Worm (Caenorhabditis elegans): ENCODE data around the gene T26H5.10.

T26H5.10 gene

ce11 chrV:15465032-15465727 lies 21.6 kb upstream of the T26H5.10 start, which contains the start of gene pqn-71 (continued):
- TF ChIP-seq pha-4 (tag; optimal IDR thresholded peaks at IDR 0.05) (peak; percentile 6), egl-44 (GFP tag; IDR thresholded peaks at IDR 0.05) (peak; percentile 95), C17E4.6 (GFP tag; IDR thresholded peaks at IDR 0.05) (peak; percentile 93), F55B11.4 (tag; optimal IDR thresholded peaks at IDR 0.05; ENCODE audit: borderline replicate concordance, insufficient read depth) (no peak), ceh-58 (GFP tag; IDR thresholded peaks at IDR 0.05) (peak; percentile 89; the same call in 1 of the 2 replicates), lsy-27 (tag; optimal IDR thresholded peaks at IDR 0.05; ENCODE audit: borderline replicate concordance, insufficient read depth) (peak; percentile 91), ZK185.1 (tag; optimal IDR thresholded peaks at IDR 0.05; ENCODE audit: poor library complexity, severe bottlenecking) (peak; percentile 94), lin-26 (GFP tag; IDR thresholded peaks at IDR 0.05) (peak; percentile 98), ztf-25 (GFP tag; IDR thresholded peaks at IDR 0.05) (peak; percentile 89; the same call in 1 of the 2 replicates)

DNA sequence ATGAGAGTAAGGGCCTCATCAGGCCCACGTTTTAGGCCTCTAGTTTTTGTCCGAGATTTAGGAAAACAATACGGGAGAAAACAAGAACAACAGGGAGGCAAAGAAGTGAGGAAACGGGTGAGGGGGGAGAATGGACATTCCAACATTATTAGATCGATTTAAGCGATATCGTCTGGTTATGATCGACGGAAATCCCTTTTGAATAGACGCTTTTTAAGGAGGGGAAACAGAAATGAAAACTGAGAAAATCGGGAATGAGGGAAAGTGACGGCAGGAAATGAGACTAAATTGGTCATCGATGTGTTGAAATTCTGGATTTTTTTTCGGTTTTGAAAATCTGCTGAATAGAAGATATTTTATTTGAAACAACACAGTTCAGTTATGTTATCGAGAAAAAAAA lies 20.8 kb upstream of the T26H5.10 start, which contains the start of gene rocf-1:
TSS of gene rocf-1 (minus strand) at position 101 of the 400 bp plus-strand sequence.
- TF ChIP-seq aptf-3 (GFP tag; IDR thresholded peaks at IDR 0.05) (no peak), ama-1 (optimal IDR thresholded peaks at IDR 0.05) (no peak), ama-1 (GFP tag; optimal IDR thresholded peaks at IDR 0.05) (no peak), ceh-27 (GFP tag; optimal IDR thresholded peaks at IDR 0.05) (no peak)

- TF ChIP-seq egl-18 (GFP tag; IDR thresholded peaks at IDR 0.05): no peak
Observed at ce11 chrV:15459088-15459487, 15.5 kb upstream of the T26H5.10 start, which contains the start of gene str-71. Gene str-71 (minus strand): TSS chrV:15459188.

- TF ChIP-seq egl-18 (GFP tag; IDR thresholded peaks at IDR 0.05) (0 out of 2 replicates have a peak, but pooled peaks have one; percentile 59), lin-54 (GFP tag; optimal IDR thresholded peaks at IDR 0.05) (peak; percentile 16), ekl-4 (GFP tag; IDR thresholded peaks at IDR 0.05) (peak; percentile 31; the same call in 1 of the 2 replicates), ceh-27 (GFP tag; optimal IDR thresholded peaks at IDR 0.05) (no peak), ztf-25 (GFP tag; IDR thresholded peaks at IDR 0.05) (0 out of 2 replicates have a peak, but pooled peaks have one; percentile 49), F49E8.2 (tag; optimal IDR thresholded peaks at IDR 0.05; ENCODE audit: insufficient read depth) (no peak), somi-1 (GFP tag; optimal IDR thresholded peaks at IDR 0.05) (peak; percentile 2), F57A8.1 (GFP tag; optimal IDR thresholded peaks at IDR 0.05) (no peak), lsl-1 (GFP tag; optimal IDR thresholded peaks at IDR 0.05) (peak; percentile 34), dox-1 (GFP tag; IDR thresholded peaks at IDR 0.05) (peak; percentile 43; the same call in 1 of the 2 replicates), zim-3 (tag; optimal IDR thresholded peaks at IDR 0.05) (no peak), Y53F4B.3 (GFP tag; IDR thresholded peaks at IDR 0.05) (0 out of 2 replicates have a peak, but pooled peaks have one; percentile 28), die-1 (tag; optimal IDR thresholded peaks at IDR 0.05) (peak; percentile 48), xnd-1 (tag; optimal IDR thresholded peaks at IDR 0.05) (no peak), pbrm-1 (GFP tag; IDR thresholded peaks at IDR 0.05) (no peak), snpc-3.4 (tag; optimal IDR thresholded peaks at IDR 0.05) (no peak), lag-1 (GFP tag; IDR thresholded peaks at IDR 0.05) (0 out of 2 replicates have a peak, but pooled peaks have one; percentile 30), T07F8.4 (tag; optimal IDR thresholded peaks at IDR 0.05) (no peak), hmg-20 (GFP tag; IDR thresholded peaks at IDR 0.05) (0 out of 2 replicates have a peak, but pooled peaks have one; percentile 20), nhr-90 (tag; optimal IDR thresholded peaks at IDR 0.05) (peak; percentile 23), attf-5 (GFP tag; optimal IDR thresholded peaks at IDR 0.05) (peak; percentile 22), fkh-3 (tag; optimal IDR thresholded peaks at IDR 0.05) (peak; percentile 32), mxl-1 (tag; optimal IDR thresholded peaks at IDR 0.05) (peak; percentile 10), athp-1 (tag; optimal IDR thresholded peaks at IDR 0.05) (peak; percentile 17), D2030.7 (GFP tag; IDR thresholded peaks at IDR 0.05) (peak; percentile 80), mes-4 (tag; optimal IDR thresholded peaks at IDR 0.05) (peak; percentile 47), Y56A3A.18 (GFP tag; IDR thresholded peaks at IDR 0.05) (peak; percentile 69; the same call in 1 of the 2 replicates), mel-28 (tag; optimal IDR thresholded peaks at IDR 0.05; ENCODE audit: borderline replicate concordance) (no peak), egl-44 (GFP tag; IDR thresholded peaks at IDR 0.05) (peak; percentile 67; the same call in 1 of the 2 replicates), ceh-40 (GFP tag; IDR thresholded peaks at IDR 0.05) (no peak)
Observed at ce11 chrV:15454322-15454721, 10.7 kb upstream of the T26H5.10 start.

Data from whole organism, young adult.